Fruit fly (Drosophila melanogaster) whole organism, embryonic: ENCODE results near the gene CCDC53.
A peak's percentile ranks its signal among the peaks of the same experiment; 100 is the strongest.

Experiments
- Antp ChIP-seq: fragments of 200-800 bp; sonication (Bioruptor generic); optimal IDR thresholded peaks from 3 replicates; lab custom pipeline; 2016; ENCODE audit warnings: missing biosample characterization, missing genetic modification characterization
- Atf-2 ChIP-seq: fragments of 200-800 bp; sonication (Bioruptor generic); optimal IDR thresholded peaks from 2 replicates; lab custom pipeline; 2016; ENCODE audit warnings: missing biosample characterization, missing genetic modification characterization
- Atf3 ChIP-seq: fragments of 200-800 bp; sonication (Bioruptor generic); optimal IDR thresholded peaks from 3 replicates; lab custom pipeline; 2016; ENCODE audit warnings: missing biosample characterization, missing genetic modification characterization
- CG11696 ChIP-seq: fragments of 200-800 bp; sonication (Bioruptor generic); IDR thresholded peaks from 2 replicates; pipeline ENCODE4 v1.3.6; 2022; ENCODE audit warnings: missing biosample characterization, missing genetic modification characterization
- CG12769 ChIP-seq: fragments of 200-800 bp; sonication (Bioruptor generic); optimal IDR thresholded peaks from 2 replicates; lab custom pipeline; 2019; ENCODE audit warnings: missing biosample characterization, mild to moderate bottlenecking, missing genetic modification characterization, moderate library complexity
- CG14667 ChIP-seq: fragments of 200-800 bp; sonication (Bioruptor generic); IDR thresholded peaks from 2 replicates; pipeline ENCODE4 v1.3.6; 2022; ENCODE audit warnings: missing biosample characterization, missing genetic modification characterization
- CG15269 ChIP-seq: fragments of 200-800 bp; sonication (Bioruptor generic); optimal IDR thresholded peaks from 2 replicates; lab custom pipeline; 2018; ENCODE audit warnings: missing biosample characterization, mild to moderate bottlenecking, missing genetic modification characterization, moderate library complexity
- CG17359 ChIP-seq: fragments of 200-800 bp; sonication (Bioruptor generic); optimal IDR thresholded peaks from 3 replicates; lab custom pipeline; 2018; ENCODE audit warnings: missing biosample characterization, mild to moderate bottlenecking, missing genetic modification characterization, moderate library complexity
- CG2120 ChIP-seq: fragments of 200-800 bp; sonication (Bioruptor generic); optimal IDR thresholded peaks from 3 replicates; lab custom pipeline; 2016; ENCODE audit warnings: missing biosample characterization, missing genetic modification characterization
- CG2712 ChIP-seq: fragments of 200-800 bp; optimal IDR thresholded peaks from 3 replicates; lab custom pipeline; 2019; ENCODE audit warnings: missing biosample characterization, mild to moderate bottlenecking, missing genetic modification characterization, moderate library complexity
- CG2875 ChIP-seq: fragments of 200-800 bp; sonication (Bioruptor generic); optimal IDR thresholded peaks from 2 replicates; lab custom pipeline; 2017; ENCODE audit warnings: missing biosample characterization, mild to moderate bottlenecking, missing genetic modification characterization, missing genetic modification reagents
- CG34224 ChIP-seq: fragments of 200-800 bp; sonication (Bioruptor generic); IDR thresholded peaks from 3 replicates; pipeline ENCODE4 v1.3.6; 2022; ENCODE audit warnings: missing biosample characterization, missing genetic modification characterization; ENCODE audit not compliant: partially characterized antibody
- CG42726 ChIP-seq: fragments of 200-800 bp; sonication (Bioruptor generic); IDR thresholded peaks from 2 replicates; pipeline ENCODE4 v1.3.6; 2022; ENCODE audit warnings: missing biosample characterization, missing genetic modification characterization; ENCODE audit not compliant: partially characterized antibody
- CG43689 ChIP-seq: fragments of 200-800 bp; sonication (Bioruptor generic); IDR thresholded peaks from 2 replicates; pipeline ENCODE4 v1.3.6; 2022; ENCODE audit warnings: missing biosample characterization, missing genetic modification characterization
- CG4617 ChIP-seq: fragments of 200-800 bp; sonication (Bioruptor generic); optimal IDR thresholded peaks from 3 replicates; lab custom pipeline; 2016; ENCODE audit warnings: missing biosample characterization, missing genetic modification characterization, borderline replicate concordance
- CG6765 ChIP-seq: fragments of 200-800 bp; sonication (Bioruptor generic); optimal IDR thresholded peaks from 3 replicates; lab custom pipeline; 2017; ENCODE audit warnings: missing biosample characterization, mild to moderate bottlenecking, missing genetic modification characterization
- CG9437 ChIP-seq: fragments of 200-800 bp; sonication (Bioruptor generic); optimal IDR thresholded peaks from 2 replicates; lab custom pipeline; 2018; ENCODE audit warnings: missing biosample characterization, mild to moderate bottlenecking, missing genetic modification characterization
- CG9797 ChIP-seq: fragments of 200-800 bp; sonication (Bioruptor generic); optimal IDR thresholded peaks from 3 replicates; lab custom pipeline; 2018; ENCODE audit warnings: missing biosample characterization, mild to moderate bottlenecking, missing genetic modification characterization
- CHES-1-like ChIP-seq: fragments of 200-800 bp; sonication (Bioruptor generic); optimal IDR thresholded peaks from 2 replicates; lab custom pipeline; 2016; ENCODE audit warnings: missing biosample characterization, missing genetic modification characterization
- Chrac-16 ChIP-seq: fragments of 200-800 bp; sonication (Bioruptor generic); optimal IDR thresholded peaks from 3 replicates; lab custom pipeline; 2016; ENCODE audit warnings: missing biosample characterization, missing genetic modification characterization
- Drgx ChIP-seq: fragments of 200-800 bp; sonication (Bioruptor generic); IDR thresholded peaks from 2 replicates; pipeline ENCODE4 v1.3.6; 2022; ENCODE audit warnings: missing biosample characterization, missing genetic modification characterization
- E2f1 ChIP-seq: fragments of 200-800 bp; sonication (Bioruptor generic); IDR thresholded peaks from 2 replicates; pipeline ENCODE4 v1.3.6; 2022; ENCODE audit warnings: missing biosample characterization, missing genetic modification characterization
- E2f2 ChIP-seq: fragments of 200-800 bp; sonication (Bioruptor generic); IDR thresholded peaks from 2 replicates; pipeline ENCODE4 v1.3.6; 2022; ENCODE audit warnings: missing biosample characterization, missing genetic modification characterization
- HLH3B ChIP-seq: fragments of 200-800 bp; sonication (Bioruptor generic); IDR thresholded peaks from 2 replicates; pipeline ENCODE4 v1.3.6; 2022; ENCODE audit warnings: missing biosample characterization, missing genetic modification characterization
- HLH54F ChIP-seq: fragments of 200-800 bp; sonication (Bioruptor generic); optimal IDR thresholded peaks from 3 replicates; lab custom pipeline; 2016; ENCODE audit warnings: missing biosample characterization, missing genetic modification characterization
- Hand ChIP-seq: fragments of 200-800 bp; sonication (Bioruptor generic); optimal IDR thresholded peaks from 2 replicates; lab custom pipeline; 2017; ENCODE audit warnings: mild to moderate bottlenecking, missing biosample characterization, missing genetic modification reagents, missing genetic modification characterization
- Hr78 ChIP-seq, 2 experiments: fragments of 200-800 bp in 1 of 2; fragments of >200 bp in 1 of 2; sonication (Bioruptor generic) in 1 of 2; optimal IDR thresholded peaks; 2 replicates each; lab custom pipeline; 2017 to 2019; ENCODE audit warnings: missing biosample characterization in 2 of 2, missing genetic modification characterization in 2 of 2, mild to moderate bottlenecking in 1 of 2, moderate library complexity in 1 of 2
- MESR4 ChIP-seq: fragments of 200-800 bp; sonication (Bioruptor generic); optimal IDR thresholded peaks from 2 replicates; lab custom pipeline; 2018; ENCODE audit warnings: missing biosample characterization, mild to moderate bottlenecking, missing genetic modification characterization, moderate library complexity
- Nf-YB ChIP-seq: fragments of 200-800 bp; sonication (Bioruptor generic); optimal IDR thresholded peaks from 3 replicates; lab custom pipeline; 2019; ENCODE audit warnings: missing biosample characterization, mild to moderate bottlenecking, missing genetic modification characterization, moderate library complexity
- Ravus ChIP-seq: fragments of 200-800 bp; sonication (Bioruptor generic); IDR thresholded peaks from 2 replicates; pipeline ENCODE4 v1.3.6; 2022; ENCODE audit warnings: missing biosample characterization, missing genetic modification characterization
- Taf1 ChIP-seq: fragments of 200-800 bp; sonication (Bioruptor generic); IDR thresholded peaks from 2 replicates; pipeline ENCODE4 v1.3.6; 2022; ENCODE audit warnings: missing biosample characterization, missing genetic modification characterization
- amos ChIP-seq: fragments of 200-800 bp; sonication (Bioruptor generic); IDR thresholded peaks from 2 replicates; pipeline ENCODE4 v1.3.6; 2022; ENCODE audit warnings: missing biosample characterization, missing genetic modification characterization; ENCODE audit not compliant: partially characterized antibody
- ash1 ChIP-seq: fragments of 200-800 bp; sonication (Bioruptor generic); optimal IDR thresholded peaks from 2 replicates; lab custom pipeline; 2018; ENCODE audit warnings: missing biosample characterization, mild to moderate bottlenecking, missing genetic modification characterization
- ems ChIP-seq: fragments of 200-800 bp; sonication (Bioruptor generic); optimal IDR thresholded peaks from 3 replicates; lab custom pipeline; 2016; ENCODE audit warnings: missing biosample characterization, missing genetic modification characterization
- ham ChIP-seq: fragments of 200-800 bp; sonication (Bioruptor generic); IDR thresholded peaks from 2 replicates; pipeline ENCODE4 v1.3.6; 2022; ENCODE audit warnings: missing biosample characterization, missing genetic modification characterization
- jing ChIP-seq: fragments of 200-800 bp; sonication (Bioruptor generic); optimal IDR thresholded peaks from 2 replicates; lab custom pipeline; 2018; ENCODE audit warnings: missing biosample characterization, mild to moderate bottlenecking, missing genetic modification characterization
- ken ChIP-seq: fragments of 200-800 bp; sonication (Bioruptor generic); IDR thresholded peaks from 3 replicates; pipeline ENCODE4 v1.3.6; 2022; ENCODE audit warnings: missing biosample characterization, missing genetic modification characterization
- lilli ChIP-seq: fragments of 200-800 bp; sonication (Bioruptor generic); optimal IDR thresholded peaks from 3 replicates; lab custom pipeline; 2016; ENCODE audit warnings: missing biosample characterization, missing genetic modification characterization
- oc ChIP-seq: fragments of 200-800 bp; sonication (Bioruptor generic); optimal IDR thresholded peaks from 2 replicates; lab custom pipeline; 2018; ENCODE audit warnings: missing biosample characterization, mild to moderate bottlenecking, missing genetic modification characterization, moderate library complexity
- pan ChIP-seq, 4 experiments: fragments of >200 bp in 3 of 4; fragments of 200-800 bp in 1 of 4; sonication (Bioruptor generic) in 1 of 4; optimal IDR thresholded peaks in 3 of 4; IDR thresholded peaks in 1 of 4; 2 replicates each; pipeline versions ENCODE4 v1.3.6 to Lab custom; 2017 to 2022; ENCODE audit warnings: missing biosample characterization in 2 of 4, missing genetic modification characterization in 2 of 4, mixed read lengths in 1 of 4
- prd ChIP-seq, 3 experiments: fragments of >200 bp in 2 of 3; fragments of 200-800 bp in 1 of 3; sonication (Bioruptor generic) in 1 of 3; optimal IDR thresholded peaks in 2 of 3; IDR thresholded peaks in 1 of 3; 2 replicates in 2 of 3; 3 replicates in 1 of 3; pipeline versions ENCODE4 v1.3.6 to Lab custom; 2017 to 2022; ENCODE audit warnings: missing biosample characterization in 1 of 3, missing genetic modification characterization in 1 of 3
- ranshi ChIP-seq: fragments of 200-800 bp; sonication (Bioruptor generic); IDR thresholded peaks from 2 replicates; pipeline ENCODE4 v1.3.6; 2022; ENCODE audit warnings: missing biosample characterization, missing genetic modification characterization
- salm ChIP-seq: fragments of 200-800 bp; sonication (Bioruptor generic); optimal IDR thresholded peaks from 2 replicates; lab custom pipeline; 2018; ENCODE audit warnings: missing biosample characterization, mild to moderate bottlenecking, missing genetic modification characterization
- sqz ChIP-seq: fragments of 200-800 bp; sonication (Bioruptor generic); optimal IDR thresholded peaks from 3 replicates; lab custom pipeline; 2018; ENCODE audit warnings: missing biosample characterization, mild to moderate bottlenecking, missing genetic modification characterization
- ttk ChIP-seq: fragments of 200-800 bp; sonication (Bioruptor generic); IDR thresholded peaks from 2 replicates; pipeline ENCODE4 v2.1.2; 2022; ENCODE audit warnings: missing biosample characterization, missing genetic modification characterization
- unpg ChIP-seq: fragments of 200-800 bp; sonication (Bioruptor generic); optimal IDR thresholded peaks from 3 replicates; lab custom pipeline; 2018; ENCODE audit warnings: missing biosample characterization, mild to moderate bottlenecking, missing genetic modification characterization, moderate library complexity

Gene CCDC53

dm6 chr2L:8081640-8082485, 41.0 kb downstream of the CCDC53 start (continued):
- TF ChIP-seq jing (GFP tag; lab: Kevin White, UChicago), result peak; percentile 30
- TF ChIP-seq Atf-2, result no peak
- peak; percentile 80 for TF ChIP-seq unpg
- peak; percentile 83 for TF ChIP-seq CG2875 (GFP tag; lab: Kevin White, UChicago)
- TF ChIP-seq Antp (GFP tag; lab: Kevin White, UChicago), result peak; percentile 28
- TF ChIP-seq lilli (GFP tag; lab: Kevin White, UChicago), result peak; percentile 54
- TF ChIP-seq Hr78 (GFP tag; optimal IDR thresholded peaks at IDR 0.05; lab: Kevin White, UChicago), result peak in 1 of 2 experiments; percentile 64
- TF ChIP-seq amos, result no peak
- TF ChIP-seq CG4617, result peak; percentile 8
- TF ChIP-seq CG15269 (tag; lab: Kevin White, UChicago), result peak; percentile 87
- peak; percentile 72 for TF ChIP-seq Nf-YB (GFP tag; lab: Kevin White, UChicago)
- no peak for TF ChIP-seq MESR4
- TF ChIP-seq CG2120 (GFP tag; lab: Kevin White, UChicago), result peak; percentile 69
- TF ChIP-seq ken (GFP tag; lab: Robert Waterston, UW), result peak; percentile 59; the same call in 2 of the 3 replicates
- TF ChIP-seq ttk (GFP tag; lab: Robert Waterston, UW), result peak; percentile 86
- peak; percentile 82 for TF ChIP-seq oc
- no peak for TF ChIP-seq CG12769 (tag; lab: Kevin White, UChicago)
- peak; percentile 55; the same call in 1 of the 2 replicates for TF ChIP-seq ham (GFP tag; lab: Robert Waterston, UW)
- peak; percentile 63 for TF ChIP-seq Ravus (GFP tag; lab: Robert Waterston, UW)
- TF ChIP-seq HLH3B (GFP tag; lab: Robert Waterston, UW), result peak; percentile 90; the same call in 1 of the 2 replicates
- TF ChIP-seq CG17359 (tag; lab: Kevin White, UChicago), result peak; percentile 64
- TF ChIP-seq CG43689, result peak; percentile 48; the same call in 1 of the 2 replicates
- no peak for TF ChIP-seq CG42726 (GFP tag; lab: Robert Waterston, UW)
- 0 out of 2 replicates have a peak, but pooled peaks have one; percentile 6 for TF ChIP-seq Taf1 (GFP tag; lab: Robert Waterston, UW)
- TF ChIP-seq Chrac-16, result peak; percentile 77
- peak; percentile 73 for TF ChIP-seq salm (tag; lab: Kevin White, UChicago)
- peak; percentile 44 for TF ChIP-seq HLH54F (GFP tag; lab: Kevin White, UChicago)
- peak; percentile 37; the same call in 1 of the 2 replicates for TF ChIP-seq Drgx (GFP tag; lab: Robert Waterston, UW)
- TF ChIP-seq CG6765 (GFP tag; lab: Kevin White, UChicago), result peak; percentile 6
- peak; percentile 63 for TF ChIP-seq Hand (GFP tag; lab: Kevin White, UChicago)
- TF ChIP-seq CG14667 (GFP tag; lab: Robert Waterston, UW), result 0 out of 2 replicates have a peak, but pooled peaks have one; percentile 17
- TF ChIP-seq Atf3 (GFP tag; lab: Kevin White, UChicago), result peak; percentile 51
- TF ChIP-seq E2f1 (GFP tag; lab: Robert Waterston, UW), result no peak
- TF ChIP-seq sqz (GFP tag; lab: Kevin White, UChicago), result peak; percentile 63
- peak; percentile 92 for TF ChIP-seq CG2712 (tag; lab: Kevin White, UChicago)
- no peak for TF ChIP-seq CG34224
- TF ChIP-seq CHES-1-like (GFP tag; lab: Kevin White, UChicago), result peak; percentile 22
- peak; percentile 86 for TF ChIP-seq CG9437
- TF ChIP-seq ems (GFP tag; lab: Kevin White, UChicago), result peak; percentile 12
- no peak for TF ChIP-seq prd (optimal IDR thresholded peaks at IDR 0.05; lab: Kevin White, UChicago)
- TF ChIP-seq prd (GFP tag; IDR thresholded peaks at IDR 0.05; lab: Robert Waterston, UW), result peak; percentile 67; the same call in 2 of the 3 replicates
- TF ChIP-seq CG11696 (GFP tag; lab: Robert Waterston, UW), result no peak
- TF ChIP-seq pan (optimal IDR thresholded peaks at IDR 0.05; lab: Kevin White, UChicago), result no peak
- TF ChIP-seq pan (GFP tag; optimal IDR thresholded peaks at IDR 0.05 in 1 of 2, IDR thresholded peaks at IDR 0.05 in 1 of 2), result peak in 1 of 2 experiments; percentile 43
- TF ChIP-seq E2f2 (GFP tag; lab: Robert Waterston, UW), result peak; percentile 71
- no peak for TF ChIP-seq CG9797
- TF ChIP-seq ranshi, result peak; percentile 88
- no peak for TF ChIP-seq ash1 (GFP tag; lab: Kevin White, UChicago)
